Fruit fly (Drosophila melanogaster): Measurements from ENCODE around the gene CG15892.

The CG15892 gene

DNA sequence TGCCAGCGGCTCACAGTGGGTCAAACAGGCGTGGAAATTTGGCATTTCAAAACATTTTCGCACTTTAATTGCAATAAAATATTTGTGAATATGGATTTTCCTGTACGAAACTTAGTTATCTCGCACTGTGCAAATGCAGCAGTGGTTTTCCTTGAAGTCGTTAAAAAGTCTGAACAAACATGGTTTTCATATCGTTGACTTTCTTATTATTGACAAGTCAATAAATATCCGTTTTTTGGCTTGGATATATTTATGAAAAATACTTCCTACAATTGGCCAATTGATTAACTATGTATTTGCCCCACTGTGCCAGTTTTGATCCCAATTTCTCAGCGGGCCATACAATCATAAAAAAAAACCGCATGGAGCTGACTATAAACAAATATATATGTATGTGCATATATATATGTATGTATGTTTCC lies 28.7 kb downstream of the CG15892 start (continued):
- TF ChIP-seq tio (GFP tag; optimal IDR thresholded peaks at IDR 0.05) (peak; percentile 98), CG7928 (GFP tag; optimal IDR thresholded peaks at IDR 0.05) (peak; percentile 66), Max (GFP tag; optimal IDR thresholded peaks at IDR 0.05) (peak; percentile 97), en (GFP tag; optimal IDR thresholded peaks at IDR 0.05) (peak; percentile 96), chinmo (GFP tag; IDR thresholded peaks at IDR 0.05; ENCODE audit: partially characterized antibody) (no peak), cg (GFP tag; optimal IDR thresholded peaks at IDR 0.05) (no peak), CG6272 (GFP tag; IDR thresholded peaks at IDR 0.05) (peak; percentile 83), NFAT (GFP tag; IDR thresholded peaks at IDR 0.05) (peak; percentile 86), al (GFP tag; IDR thresholded peaks at IDR 0.05) (peak; percentile 86), Hmr (GFP tag; optimal IDR thresholded peaks at IDR 0.05) (peak; percentile 96), ERR (GFP tag; optimal IDR thresholded peaks at IDR 0.05) (peak; percentile 87), peb (GFP tag; IDR thresholded peaks at IDR 0.05) (peak; percentile 87), HmgD (GFP tag; optimal IDR thresholded peaks at IDR 0.05) (peak; percentile 91), so (GFP tag; IDR thresholded peaks at IDR 0.05) (peak; percentile 97), CG30403 (GFP tag; optimal IDR thresholded peaks at IDR 0.05) (peak; percentile 98), CG7271 (tag; optimal IDR thresholded peaks at IDR 0.05) (peak; percentile 57), CG4820 (GFP tag; optimal IDR thresholded peaks at IDR 0.05) (peak; percentile 96), Bgb (GFP tag; IDR thresholded peaks at IDR 0.05; ENCODE audit: partially characterized antibody) (no peak), bcd (GFP tag; optimal IDR thresholded peaks at IDR 0.05) (peak; percentile 96), CG18011 (GFP tag; optimal IDR thresholded peaks at IDR 0.05) (peak; percentile 82), CG42726 (GFP tag; IDR thresholded peaks at IDR 0.05; ENCODE audit: partially characterized antibody) (no peak), MBD-R2 (GFP tag; IDR thresholded peaks at IDR 0.05) (peak; percentile 68), Ets97D (GFP tag; optimal IDR thresholded peaks at IDR 0.05) (peak; percentile 84), rib (GFP tag; IDR thresholded peaks at IDR 0.05) (peak; percentile 82), CG10209 (GFP tag; optimal IDR thresholded peaks at IDR 0.05) (peak; percentile 96), Sry-β (GFP tag; optimal IDR thresholded peaks at IDR 0.05) (peak; percentile 62), grn (GFP tag; optimal IDR thresholded peaks at IDR 0.05) (peak; percentile 43), crp (GFP tag; optimal IDR thresholded peaks at IDR 0.05) (peak in 1 of 2 experiments; percentile 67), klu (GFP tag; IDR thresholded peaks at IDR 0.05) (peak; percentile 84), dysf (GFP tag; IDR thresholded peaks at IDR 0.05) (peak; percentile 96), salm (tag; optimal IDR thresholded peaks at IDR 0.05) (peak; percentile 97), CkIIα-i1 (GFP tag; IDR thresholded peaks at IDR 0.05) (peak; percentile 70; the same call in 1 of the 2 replicates), CG10979 (tag; optimal IDR thresholded peaks at IDR 0.05) (peak; percentile 95), ro (GFP tag; IDR thresholded peaks at IDR 0.05) (peak; percentile 83), CG4424 (GFP tag; optimal IDR thresholded peaks at IDR 0.05) (peak; percentile 96), CG1832 (GFP tag; optimal IDR thresholded peaks at IDR 0.05) (no peak), Atf-2 (GFP tag; optimal IDR thresholded peaks at IDR 0.05) (peak; percentile 96), CG7963 (GFP tag; IDR thresholded peaks at IDR 0.05; ENCODE audit: partially characterized antibody) (no peak), CG16813 (GFP tag; IDR thresholded peaks at IDR 0.05; ENCODE audit: partially characterized antibody) (no peak), H15 (GFP tag; IDR thresholded peaks at IDR 0.05) (peak; percentile 91), ara (GFP tag; IDR thresholded peaks at IDR 0.05) (peak; percentile 92), vvl (GFP tag; IDR thresholded peaks at IDR 0.05) (peak; percentile 95), Blimp-1 (GFP tag; optimal IDR thresholded peaks at IDR 0.05) (peak; percentile 93), CG13624 (GFP tag; optimal IDR thresholded peaks at IDR 0.05) (peak; percentile 92), CG8478 (optimal IDR thresholded peaks at IDR 0.05) (no peak), pan (optimal IDR thresholded peaks at IDR 0.05) (no peak), pan (GFP tag; optimal IDR thresholded peaks at IDR 0.05 in 1 of 2, IDR thresholded peaks at IDR 0.05 in 1 of 2) (peak in 1 of 2 experiments; percentile 95), CG7357 (GFP tag; IDR thresholded peaks at IDR 0.05) (peak; percentile 87), CG12299 (tag; optimal IDR thresholded peaks at IDR 0.05) (peak; percentile 88), tup (GFP tag; optimal IDR thresholded peaks at IDR 0.05) (peak; percentile 78), hb (GFP tag; IDR thresholded peaks at IDR 0.05; ENCODE audit: partially characterized antibody) (0 out of 3 replicates have a peak, but pooled peaks have one; percentile 36)
